Worm (Caenorhabditis elegans) whole organism, L1 larva: ENCODE measurements around the gene C02F5.3.

Experiments
- Y116A8C.19 ChIP-seq: sonication (generic microtip); optimal IDR thresholded peaks from 2 replicates; lab custom pipeline; 2016; ENCODE audit warnings: missing compliant biosample characterization, missing genetic modification characterization, borderline replicate concordance
- aha-1 ChIP-seq: fragments of 150-350 bp; optimal IDR thresholded peaks from 2 replicates; lab custom pipeline; 2014; ENCODE audit warnings: missing biosample characterization, missing genetic modification characterization
- alr-1 ChIP-seq: fragments of 200-800 bp; sonication (Bioruptor generic); optimal IDR thresholded peaks from 2 replicates; lab custom pipeline; 2018; ENCODE audit warnings: borderline replicate concordance, mild to moderate bottlenecking, missing genetic modification characterization, missing compliant biosample characterization
- ama-1 ChIP-seq: fragments of 150-350 bp; optimal IDR thresholded peaks from 2 replicates; lab custom pipeline; 2014
- ceh-63 ChIP-seq: fragments of 200-800 bp; sonication (Bioruptor generic); optimal IDR thresholded peaks from 2 replicates; lab custom pipeline; 2018; ENCODE audit warnings: mild to moderate bottlenecking, missing genetic modification characterization, missing compliant biosample characterization
- ceh-82 ChIP-seq, 3 experiments: fragments of 150-350 bp in 1 of 3; sonication (generic microtip) in 2 of 3; optimal IDR thresholded peaks; 2 replicates each; lab custom pipeline; 2014 to 2017; ENCODE audit warnings: missing biosample characterization in 3 of 3, missing genetic modification characterization in 3 of 3
- ceh-88 ChIP-seq: fragments of 200-800 bp; sonication (Bioruptor generic); IDR thresholded peaks from 2 replicates; pipeline ENCODE4 v1.3.6; 2022; ENCODE audit warnings: missing genetic modification characterization, missing compliant biosample characterization
- ces-1 ChIP-seq: fragments of 150-350 bp; optimal IDR thresholded peaks from 2 replicates; lab custom pipeline; 2014; ENCODE audit warnings: missing biosample characterization, missing genetic modification reagents, missing genetic modification characterization
- dsc-1 ChIP-seq: sonication (generic microtip); optimal IDR thresholded peaks from 2 replicates; lab custom pipeline; 2016; ENCODE audit warnings: mild to moderate bottlenecking, missing genetic modification characterization, missing compliant biosample characterization
- efl-1 ChIP-seq, 4 experiments: fragments of 150-350 bp; optimal IDR thresholded peaks in 3 of 4; peaks in 1 of 4; 1 replicate in 1 of 4; 2 replicates in 3 of 4; lab custom pipeline; 2014; ENCODE audit warnings: missing biosample characterization in 2 of 4, missing genetic modification characterization in 2 of 4, missing genetic modification reagents in 2 of 4
- efl-3 ChIP-seq: fragments of 200-800 bp; sonication (Bioruptor generic); optimal IDR thresholded peaks from 2 replicates; lab custom pipeline; 2018; ENCODE audit warnings: mild to moderate bottlenecking, missing genetic modification characterization, missing compliant biosample characterization
- egl-13 ChIP-seq: sonication (generic microtip); optimal IDR thresholded peaks from 2 replicates; lab custom pipeline; 2016; ENCODE audit warnings: missing genotype, missing genetic modification reagents, missing genetic modification characterization, missing compliant biosample characterization
- elt-3 ChIP-seq, 6 experiments: fragments of 150-350 bp in 1 of 6; sonication (generic microtip); optimal IDR thresholded peaks; 2 replicates each; lab custom pipeline; 2017 to 2018; ENCODE audit warnings: missing biosample characterization in 6 of 6, missing genetic modification characterization in 6 of 6, inconsistent platforms in 1 of 6
- ets-5 ChIP-seq: fragments of 200-800 bp; sonication (Bioruptor generic); IDR thresholded peaks from 2 replicates; pipeline ENCODE4 v1.3.6; 2022; ENCODE audit warnings: missing genetic modification characterization, missing compliant biosample characterization
- fkh-4 ChIP-seq: sonication (generic microtip); optimal IDR thresholded peaks from 2 replicates; lab custom pipeline; 2016; ENCODE audit warnings: missing compliant biosample characterization, missing genetic modification characterization, borderline replicate concordance
- grh-1 ChIP-seq: fragments of 200-800 bp; sonication (Bioruptor generic); IDR thresholded peaks from 2 replicates; pipeline ENCODE4 v1.3.6; 2022; ENCODE audit warnings: missing genetic modification reagents, missing genetic modification characterization, missing compliant biosample characterization
- irx-1 ChIP-seq: sonication (generic microtip); optimal IDR thresholded peaks from 2 replicates; lab custom pipeline; 2016; ENCODE audit warnings: missing genetic modification characterization, missing compliant biosample characterization
- lin-14 ChIP-seq: fragments of 200-800 bp; sonication (Bioruptor generic); optimal IDR thresholded peaks from 2 replicates; lab custom pipeline; 2018; ENCODE audit warnings: mild to moderate bottlenecking, missing genetic modification characterization, moderate library complexity, missing compliant biosample characterization
- lir-3 ChIP-seq: sonication (generic microtip); optimal IDR thresholded peaks from 2 replicates; lab custom pipeline; 2016; ENCODE audit warnings: mild to moderate bottlenecking, missing genetic modification characterization, moderate library complexity, missing compliant biosample characterization; ENCODE audit not compliant: poor library complexity
- lsy-2 ChIP-seq, 2 experiments: fragments of 150-350 bp; optimal IDR thresholded peaks; 2 replicates each; lab custom pipeline; 2014; ENCODE audit warnings: missing biosample characterization in 2 of 2, missing genetic modification characterization in 2 of 2
- mab-9 ChIP-seq: fragments of 200-800 bp; sonication (Bioruptor generic); IDR thresholded peaks from 2 replicates; pipeline ENCODE4 v1.3.6; 2022; ENCODE audit warnings: missing genetic modification reagents, missing genetic modification characterization, missing compliant biosample characterization
- mef-2 ChIP-seq: fragments of 150-350 bp; optimal IDR thresholded peaks from 2 replicates; lab custom pipeline; 2014; ENCODE audit warnings: missing biosample characterization, missing genetic modification characterization
- nhr-11 ChIP-seq: fragments of 150-350 bp; optimal IDR thresholded peaks from 2 replicates; lab custom pipeline; 2014; ENCODE audit warnings: missing biosample characterization, missing genetic modification characterization
- nhr-12 ChIP-seq: sonication (generic microtip); optimal IDR thresholded peaks from 2 replicates; lab custom pipeline; 2017; ENCODE audit warnings: missing biosample characterization, missing genetic modification characterization
- nhr-47 ChIP-seq: sonication (generic microtip); optimal IDR thresholded peaks from 2 replicates; lab custom pipeline; 2016; ENCODE audit warnings: mild to moderate bottlenecking, missing genetic modification characterization, moderate library complexity, missing compliant biosample characterization
- nhr-71 ChIP-seq: sonication (generic microtip); optimal IDR thresholded peaks from 2 replicates; lab custom pipeline; 2016; ENCODE audit warnings: mild to moderate bottlenecking, missing genetic modification characterization, moderate library complexity, missing compliant biosample characterization
- nhr-77 ChIP-seq: fragments of 150-350 bp; optimal IDR thresholded peaks from 2 replicates; lab custom pipeline; 2014; ENCODE audit warnings: missing biosample characterization, missing genetic modification characterization
- nhr-84 ChIP-seq: sonication (generic microtip); optimal IDR thresholded peaks from 2 replicates; lab custom pipeline; 2017; ENCODE audit warnings: missing biosample characterization, missing genetic modification characterization
- nhr-85 ChIP-seq: sonication (generic microtip); peaks from one replicate; lab custom pipeline; 2016; ENCODE audit warnings: missing genetic modification characterization, inconsistent platforms, missing compliant biosample characterization
- nhr-90 ChIP-seq: sonication (generic microtip); optimal IDR thresholded peaks from 2 replicates; lab custom pipeline; 2016; ENCODE audit warnings: mild to moderate bottlenecking, missing genetic modification characterization, missing compliant biosample characterization; ENCODE audit not compliant: poor library complexity
- pax-3 ChIP-seq: fragments of 200-800 bp; sonication (Bioruptor generic); optimal IDR thresholded peaks from 2 replicates; lab custom pipeline; 2018; ENCODE audit warnings: mild to moderate bottlenecking, missing genetic modification characterization, moderate library complexity, missing compliant biosample characterization
- pqm-1 ChIP-seq: sonication (generic microtip); optimal IDR thresholded peaks from 3 replicates; lab custom pipeline; 2017; ENCODE audit warnings: missing biosample characterization, missing genetic modification characterization
- skn-1 ChIP-seq: fragments of 150-350 bp; optimal IDR thresholded peaks from 2 replicates; lab custom pipeline; 2014; ENCODE audit warnings: missing biosample characterization, missing genetic modification characterization
- sox-4 ChIP-seq: sonication (generic microtip); optimal IDR thresholded peaks from 2 replicates; lab custom pipeline; 2016; ENCODE audit warnings: missing genetic modification characterization, missing compliant biosample characterization
- tbx-2 ChIP-seq: sonication (generic microtip); optimal IDR thresholded peaks from 2 replicates; lab custom pipeline; 2016; ENCODE audit warnings: missing genetic modification characterization, missing compliant biosample characterization
- unc-30 ChIP-seq: sonication (generic microtip); optimal IDR thresholded peaks from 2 replicates; lab custom pipeline; 2017; ENCODE audit warnings: missing biosample characterization, missing genetic modification characterization
- unc-62 ChIP-seq: fragments of 150-350 bp; optimal IDR thresholded peaks from 2 replicates; lab custom pipeline; 2014; ENCODE audit warnings: missing biosample characterization, missing genetic modification reagents, missing genetic modification characterization
- vab-15 ChIP-seq: sonication (generic microtip); optimal IDR thresholded peaks from 2 replicates; lab custom pipeline; 2017; ENCODE audit warnings: missing genotype, mild to moderate bottlenecking, missing genetic modification characterization, missing compliant biosample characterization
- xbp-1 ChIP-seq: sonication (generic microtip); optimal IDR thresholded peaks from 2 replicates; lab custom pipeline; 2016; ENCODE audit warnings: missing genetic modification characterization, missing compliant biosample characterization
- zag-1 ChIP-seq: fragments of 150-350 bp; optimal IDR thresholded peaks from 2 replicates; lab custom pipeline; 2014; ENCODE audit warnings: missing biosample characterization, missing genetic modification characterization
- zip-4 ChIP-seq: fragments of 200-800 bp; sonication (Bioruptor generic); optimal IDR thresholded peaks from 2 replicates; lab custom pipeline; 2018; ENCODE audit warnings: mild to moderate bottlenecking, missing genetic modification characterization, moderate library complexity, missing compliant biosample characterization
- ztf-11 ChIP-seq, 2 experiments: sonication (generic microtip); optimal IDR thresholded peaks; 2 replicates each; lab custom pipeline; 2016 to 2017; ENCODE audit warnings: missing genetic modification characterization in 2 of 2, missing biosample characterization in 1 of 2, missing compliant biosample characterization in 1 of 2

C02F5.3 gene

ce11 chrIII:8229480-8229879 is 16.2 kb upstream of the C02F5.3 start (continued):
- TF ChIP-seq aha-1 (tag; lab: Kevin White, UChicago) (no peak), nhr-11 (tag; lab: Kevin White, UChicago) (peak; percentile 45), Y116A8C.19 (tag; lab: Kevin White, UChicago) (no peak), alr-1 (tag; lab: Kevin White, UChicago) (no peak), fkh-4 (tag; lab: Kevin White, UChicago) (no peak), ces-1 (no peak), ztf-11 (tag; optimal IDR thresholded peaks at IDR 0.05; lab: Kevin White, UChicago) (no peak), ceh-88 (GFP tag; lab: Robert Waterston, UW) (no peak), mab-9 (no peak), tbx-2 (tag; lab: Kevin White, UChicago) (no peak), pax-3 (tag; lab: Kevin White, UChicago) (peak; percentile 23), zip-4 (no peak), dsc-1 (tag; lab: Kevin White, UChicago) (peak; percentile 92), unc-30 (no peak), mef-2 (tag; lab: Kevin White, UChicago) (no peak), zag-1 (no peak), unc-62 (no peak), lir-3 (tag; lab: Kevin White, UChicago) (no peak), ceh-63 (GFP tag; lab: Kevin White, UChicago) (no peak), nhr-71 (peak; percentile 73), sox-4 (tag; lab: Kevin White, UChicago) (peak; percentile 1), pqm-1 (tag; lab: Kevin White, UChicago) (no peak), egl-13 (tag; lab: Kevin White, UChicago) (peak; percentile 76), skn-1 (tag; lab: Kevin White, UChicago) (no peak), elt-3 (tag; optimal IDR thresholded peaks at IDR 0.05; lab: Kevin White, UChicago) (no peak), ceh-82 (tag; optimal IDR thresholded peaks at IDR 0.05; lab: Kevin White, UChicago) (no peak), ets-5 (GFP tag; lab: Robert Waterston, UW) (no peak), xbp-1 (tag; lab: Kevin White, UChicago) (no peak), nhr-84 (no peak), vab-15 (tag; lab: Kevin White, UChicago) (no peak), lin-14 (GFP tag; lab: Kevin White, UChicago) (peak; percentile 63), nhr-12 (tag; lab: Kevin White, UChicago) (no peak), efl-3 (no peak), grh-1 (GFP tag; lab: Robert Waterston, UW) (no peak)

- TF ChIP-seq nhr-90 (tag; lab: Kevin White, UChicago) (no peak), nhr-47 (tag; lab: Kevin White, UChicago) (peak; percentile 4), nhr-85 (tag; lab: Kevin White, UChicago) (no peak), ama-1 (lab: Kevin White, UChicago) (peak; percentile 22), efl-1 (optimal IDR thresholded peaks at IDR 0.05; lab: Kevin White, UChicago) (no peak), efl-1 (GFP tag; optimal IDR thresholded peaks at IDR 0.05 in 1 of 2; lab: Kevin White, UChicago) (peak in 1 of 2 experiments; percentile 90), ceh-82 (tag; optimal IDR thresholded peaks at IDR 0.05; lab: Kevin White, UChicago) (no peak), lsy-2 (tag; optimal IDR thresholded peaks at IDR 0.05; lab: Kevin White, UChicago) (peak in 1 of 2 experiments; percentile 15), nhr-77 (tag; lab: Kevin White, UChicago) (no peak), irx-1 (tag; lab: Kevin White, UChicago) (peak; percentile 3), tbx-2 (tag; lab: Kevin White, UChicago) (no peak)
Measured at ce11 chrIII:8232634-8233033, 13.1 kb upstream of the C02F5.3 start, which contains the start of gene henn-1. Gene henn-1, plus strand, starts transcription at chrIII:8232651.
